Fruit fly (Drosophila melanogaster): ENCODE results near the gene CG33654.

Gene CG33654

DNA sequence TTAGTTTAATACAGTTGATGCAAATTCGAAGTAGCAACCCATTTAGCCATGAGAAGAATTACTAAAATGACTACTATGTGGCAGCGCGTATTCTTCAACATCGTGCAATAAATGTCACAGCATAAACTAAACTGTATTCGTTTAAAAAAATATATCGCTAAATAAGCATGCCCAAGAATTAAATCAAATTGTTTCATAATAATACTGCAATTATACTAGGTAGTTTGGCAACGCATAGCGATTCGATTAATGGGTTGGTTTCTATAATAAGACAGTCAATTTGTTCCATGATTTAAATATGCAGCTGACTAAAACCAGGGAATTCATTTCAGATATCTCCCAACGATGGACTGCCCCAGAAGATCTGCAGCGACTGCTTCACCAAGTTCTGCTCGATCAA is at the start of gene CG33654:
CG33654 (minus strand) TSS at position 101 of the 400 bp plus-strand sequence.
- TF ChIP-seq tj (GFP tag; optimal IDR thresholded peaks at IDR 0.05) (no peak), toe (GFP tag; optimal IDR thresholded peaks at IDR 0.05) (no peak), Crg-1 (GFP tag; optimal IDR thresholded peaks at IDR 0.05) (no peak), pad (GFP tag; optimal IDR thresholded peaks at IDR 0.05) (no peak), CG7101 (tag; optimal IDR thresholded peaks at IDR 0.05) (no peak), CG12768 (GFP tag; optimal IDR thresholded peaks at IDR 0.05) (no peak), CG5204 (GFP tag; optimal IDR thresholded peaks at IDR 0.05) (no peak), cnc (optimal IDR thresholded peaks at IDR 0.05) (no peak), kay (GFP tag; ENCODE audit: borderline replicate concordance) (no peak), cic (GFP tag; optimal IDR thresholded peaks at IDR 0.05) (no peak), CG33017 (tag; optimal IDR thresholded peaks at IDR 0.05) (no peak), bab1 (GFP tag; optimal IDR thresholded peaks at IDR 0.05) (no peak), CG14711 (tag; optimal IDR thresholded peaks at IDR 0.05) (no peak)

DNA sequence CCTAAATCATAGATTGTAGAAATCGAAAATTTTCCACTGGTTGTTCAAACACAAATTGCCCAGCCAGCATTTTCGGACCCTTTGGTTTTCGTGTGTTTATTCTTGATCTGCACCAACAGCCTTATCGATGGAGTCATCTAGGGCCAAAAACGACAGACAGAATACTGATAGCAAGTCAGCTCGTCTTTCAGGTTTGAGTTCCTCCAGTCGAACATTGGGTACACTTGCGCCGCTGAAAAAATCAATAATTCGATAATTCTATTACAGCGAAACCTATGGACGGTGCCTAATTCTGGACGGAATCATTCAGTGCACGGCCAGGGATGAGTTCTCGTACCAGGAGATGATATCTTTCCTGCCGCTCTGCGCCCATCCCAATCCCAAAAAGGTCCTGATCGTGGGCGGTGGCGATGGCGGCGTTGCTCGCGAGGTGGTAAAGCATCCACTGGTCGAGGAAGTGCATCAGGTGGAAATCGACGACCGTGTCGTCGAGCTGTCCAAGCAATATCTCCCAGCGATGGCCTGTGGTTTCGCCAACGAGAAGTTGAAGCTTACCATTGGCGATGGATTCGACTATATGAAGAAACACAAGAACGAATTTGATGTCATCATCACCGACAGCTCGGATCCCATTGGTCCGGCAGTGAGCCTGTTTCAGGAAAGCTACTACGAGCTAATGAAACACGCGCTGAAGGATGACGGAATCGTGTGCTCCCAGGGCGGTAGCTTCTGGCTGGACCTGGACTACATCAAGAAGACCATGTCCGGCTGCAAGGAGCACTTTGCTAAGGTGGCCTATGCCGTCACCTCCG is 49.3 kb upstream of the CG33654 start:
- TF ChIP-seq tj (GFP tag; optimal IDR thresholded peaks at IDR 0.05) (peak; percentile 42), CG11617 (GFP tag; optimal IDR thresholded peaks at IDR 0.05) (no peak), cnc (optimal IDR thresholded peaks at IDR 0.05) (no peak), pad (GFP tag; optimal IDR thresholded peaks at IDR 0.05) (no peak), CG7101 (tag; optimal IDR thresholded peaks at IDR 0.05) (no peak), Crg-1 (GFP tag; optimal IDR thresholded peaks at IDR 0.05) (no peak), CG5204 (GFP tag; optimal IDR thresholded peaks at IDR 0.05) (no peak)

dm6 chr3R:9631564-9631963 is 48.5 kb upstream of the CG33654 start, which contains the start of gene SpdS:
Gene SpdS (plus strand): TSS chr3R:9631641.
- TF ChIP-seq Mnt (GFP tag; optimal IDR thresholded peaks at IDR 0.05) = peak; percentile 98
- TF ChIP-seq kay (GFP tag; ENCODE audit: borderline replicate concordance) = no peak
- TF ChIP-seq Hr96 (GFP tag; optimal IDR thresholded peaks at IDR 0.05) = no peak
- no peak for TF ChIP-seq CG14711 (tag; optimal IDR thresholded peaks at IDR 0.05)

dm6 chr3R:9630633-9631095 is 47.6 kb upstream of the CG33654 start, which contains the start of gene Calr:
Gene Calr (minus strand): TSS chr3R:9630851.
- TF ChIP-seq CG33017 (tag; optimal IDR thresholded peaks at IDR 0.05) = peak; percentile 59
- TF ChIP-seq CG11617 (GFP tag; optimal IDR thresholded peaks at IDR 0.05) = no peak
- TF ChIP-seq Crg-1 (GFP tag; optimal IDR thresholded peaks at IDR 0.05) = peak; percentile 61
- peak; percentile 19 for TF ChIP-seq CG1620 (GFP tag; optimal IDR thresholded peaks at IDR 0.05)
- TF ChIP-seq pad (GFP tag; optimal IDR thresholded peaks at IDR 0.05) = peak; percentile 42
- no peak for TF ChIP-seq Clk (GFP tag; optimal IDR thresholded peaks at IDR 0.05)
- TF ChIP-seq bab1 (GFP tag; optimal IDR thresholded peaks at IDR 0.05) = peak; percentile 65
- peak; percentile 87 for TF ChIP-seq Mnt (GFP tag; optimal IDR thresholded peaks at IDR 0.05)
- TF ChIP-seq cic (GFP tag; optimal IDR thresholded peaks at IDR 0.05) = peak; percentile 19
- peak; percentile 47 for TF ChIP-seq CG7045 (GFP tag; optimal IDR thresholded peaks at IDR 0.05)
- TF ChIP-seq CG14711 (tag; optimal IDR thresholded peaks at IDR 0.05) = peak; percentile 46
- peak; percentile 65 for TF ChIP-seq CG7101 (tag; optimal IDR thresholded peaks at IDR 0.05)
- TF ChIP-seq toe (GFP tag; optimal IDR thresholded peaks at IDR 0.05) = no peak
- TF ChIP-seq CG12768 (GFP tag; optimal IDR thresholded peaks at IDR 0.05) = peak; percentile 76

DNA sequence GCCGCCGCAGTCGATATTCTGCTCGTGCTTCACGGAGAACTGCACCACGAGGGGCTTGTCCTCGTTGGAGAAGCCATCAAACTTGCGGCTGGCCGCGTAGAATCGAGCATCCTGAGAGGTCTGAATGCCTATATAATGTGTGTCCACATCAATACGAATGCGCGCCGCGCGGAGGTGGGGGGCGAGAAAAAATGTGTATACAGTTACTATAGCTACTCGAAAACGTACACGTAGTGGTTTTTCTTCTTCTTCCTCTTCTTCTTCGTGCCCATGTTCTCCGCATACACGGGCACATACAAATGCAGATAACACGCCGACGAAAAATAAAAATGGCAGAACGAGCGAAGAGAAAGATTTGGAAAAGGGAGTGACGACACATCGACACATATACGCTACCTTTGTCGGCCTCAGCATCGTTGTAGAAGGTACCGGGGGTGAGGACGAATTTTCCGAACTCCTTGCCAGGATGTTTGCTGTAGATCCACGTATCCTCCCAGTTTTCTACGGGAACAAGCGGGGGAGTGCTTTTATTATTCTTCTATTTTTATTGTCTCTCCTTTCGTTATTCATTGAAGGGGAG is 47.1 kb upstream of the CG33654 start:
- peak; percentile 74 for TF ChIP-seq tj (GFP tag; optimal IDR thresholded peaks at IDR 0.05)
- TF ChIP-seq Mnt (GFP tag; optimal IDR thresholded peaks at IDR 0.05) = peak; percentile 70
- TF ChIP-seq CG11617 (GFP tag; optimal IDR thresholded peaks at IDR 0.05) = no peak
- TF ChIP-seq ovo (GFP tag; optimal IDR thresholded peaks at IDR 0.05) = peak; percentile 49
- peak; percentile 97 for TF ChIP-seq cic (GFP tag; optimal IDR thresholded peaks at IDR 0.05)
- TF ChIP-seq CG7045 (GFP tag; optimal IDR thresholded peaks at IDR 0.05) = no peak
- TF ChIP-seq CG7101 (tag; optimal IDR thresholded peaks at IDR 0.05) = no peak

- peak; percentile 88 for TF ChIP-seq Mnt (GFP tag; optimal IDR thresholded peaks at IDR 0.05)
- TF ChIP-seq tj (GFP tag; optimal IDR thresholded peaks at IDR 0.05) = no peak
- no peak for TF ChIP-seq CG12768 (GFP tag; optimal IDR thresholded peaks at IDR 0.05)
- peak; percentile 4 for TF ChIP-seq bab1 (GFP tag; optimal IDR thresholded peaks at IDR 0.05)
- no peak for TF ChIP-seq cic (GFP tag; optimal IDR thresholded peaks at IDR 0.05)
- no peak for TF ChIP-seq cnc (optimal IDR thresholded peaks at IDR 0.05)
- TF ChIP-seq CG1620 (GFP tag; optimal IDR thresholded peaks at IDR 0.05) = no peak
- no peak for TF ChIP-seq kay (GFP tag; ENCODE audit: borderline replicate concordance)
- TF ChIP-seq pad (GFP tag; optimal IDR thresholded peaks at IDR 0.05) = no peak
- TF ChIP-seq CG5204 (GFP tag; optimal IDR thresholded peaks at IDR 0.05) = no peak
- no peak for TF ChIP-seq toe (GFP tag; optimal IDR thresholded peaks at IDR 0.05)
- peak; percentile 88 for TF ChIP-seq CG14711 (tag; optimal IDR thresholded peaks at IDR 0.05)
- TF ChIP-seq CG7101 (tag; optimal IDR thresholded peaks at IDR 0.05) = no peak
- no peak for TF ChIP-seq Clk (GFP tag; optimal IDR thresholded peaks at IDR 0.05)
- no peak for TF ChIP-seq CG33017 (tag; optimal IDR thresholded peaks at IDR 0.05)
- TF ChIP-seq CG11617 (GFP tag; optimal IDR thresholded peaks at IDR 0.05) = no peak
- TF ChIP-seq Crg-1 (GFP tag; optimal IDR thresholded peaks at IDR 0.05) = no peak
- no peak for TF ChIP-seq CG7045 (GFP tag; optimal IDR thresholded peaks at IDR 0.05)
Observed at dm6 chr3R:9628607-9629006, 45.6 kb upstream of the CG33654 start.

Measured in whole organism, adult.